Worm (Caenorhabditis elegans): Measurements from ENCODE around the gene bbs-4.

Gene bbs-4

DNA sequence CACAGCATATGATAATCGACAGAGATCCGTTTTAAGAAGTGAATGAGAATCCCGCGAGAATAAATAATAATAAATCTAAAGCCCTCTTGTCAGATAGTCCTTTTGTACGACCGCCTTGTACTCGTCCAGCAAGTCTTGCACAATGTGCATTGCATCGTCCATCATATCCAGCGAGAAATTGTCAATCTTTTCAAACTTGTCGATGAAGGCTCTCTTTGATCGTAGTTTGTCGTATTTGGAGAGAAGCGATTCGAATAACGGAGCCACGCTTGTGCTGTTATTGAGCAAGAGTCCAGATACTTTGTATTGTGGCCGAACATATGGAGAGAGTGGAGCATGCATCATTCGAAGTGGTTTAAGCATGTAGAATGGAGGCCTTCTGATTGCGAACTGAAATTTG, 14.6 kb upstream of the bbs-4 start (continued):
- TF ChIP-seq T26A8.4 (GFP tag; IDR thresholded peaks at IDR 0.05) (0 out of 2 replicates have a peak, but pooled peaks have one; percentile 32), mxl-2 (GFP tag; conservative IDR thresholded peaks at IDR 0.05) (no peak), nhr-76 (tag; optimal IDR thresholded peaks at IDR 0.05) (no peak), aly-2 (tag; optimal IDR thresholded peaks at IDR 0.05) (no peak), tag-97 (GFP tag; IDR thresholded peaks at IDR 0.05) (no peak), zfp-2 (tag; optimal IDR thresholded peaks at IDR 0.05) (no peak), daf-16 (GFP tag; optimal IDR thresholded peaks at IDR 0.05) (no peak), daf-16 (tag; optimal IDR thresholded peaks at IDR 0.05) (no peak), mdl-1 (tag; optimal IDR thresholded peaks at IDR 0.05) (no peak), hif-1 (tag; optimal IDR thresholded peaks at IDR 0.05) (no peak), Y105C5A.15 (GFP tag; IDR thresholded peaks at IDR 0.05) (no peak), duxl-1 (tag; optimal IDR thresholded peaks at IDR 0.05; ENCODE audit: poor library complexity) (peak; percentile 58), lim-7 (GFP tag; IDR thresholded peaks at IDR 0.05) (no peak), daf-19 (GFP tag; conservative IDR thresholded peaks at IDR 0.05) (no peak)

DNA sequence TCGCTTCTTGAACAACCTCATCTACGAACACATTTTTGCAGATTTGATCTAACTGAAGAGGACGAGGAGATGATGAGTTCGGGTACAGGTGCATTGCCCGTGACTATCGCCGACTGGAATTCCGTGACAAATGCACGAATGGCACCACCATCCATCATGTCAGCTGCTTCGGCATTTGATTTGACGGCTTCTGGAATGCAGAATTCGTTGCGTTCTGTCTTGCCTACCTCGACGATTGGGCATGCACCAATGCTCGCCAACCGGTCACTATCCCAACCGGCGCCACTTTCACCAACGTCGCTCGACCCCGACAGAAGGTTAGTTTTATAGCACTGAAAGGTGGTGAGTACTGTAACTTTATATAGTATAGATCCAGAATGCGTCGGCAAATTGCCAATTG, 11.5 kb upstream of the bbs-4 start:
- TF ChIP-seq set-16 (GFP tag; IDR thresholded peaks at IDR 0.05) (peak; percentile 45), aha-1 (tag) (peak; percentile 75), nhr-76 (tag; optimal IDR thresholded peaks at IDR 0.05) (no peak), dmd-8 (GFP tag; IDR thresholded peaks at IDR 0.05) (0 out of 2 replicates have a peak, but pooled peaks have one; percentile 22), unc-62 (GFP tag; optimal IDR thresholded peaks at IDR 0.05 in 1 of 2) (peak in 1 of 2 experiments; percentile 33), unc-62 (tag; optimal IDR thresholded peaks at IDR 0.05) (no peak)

DNA sequence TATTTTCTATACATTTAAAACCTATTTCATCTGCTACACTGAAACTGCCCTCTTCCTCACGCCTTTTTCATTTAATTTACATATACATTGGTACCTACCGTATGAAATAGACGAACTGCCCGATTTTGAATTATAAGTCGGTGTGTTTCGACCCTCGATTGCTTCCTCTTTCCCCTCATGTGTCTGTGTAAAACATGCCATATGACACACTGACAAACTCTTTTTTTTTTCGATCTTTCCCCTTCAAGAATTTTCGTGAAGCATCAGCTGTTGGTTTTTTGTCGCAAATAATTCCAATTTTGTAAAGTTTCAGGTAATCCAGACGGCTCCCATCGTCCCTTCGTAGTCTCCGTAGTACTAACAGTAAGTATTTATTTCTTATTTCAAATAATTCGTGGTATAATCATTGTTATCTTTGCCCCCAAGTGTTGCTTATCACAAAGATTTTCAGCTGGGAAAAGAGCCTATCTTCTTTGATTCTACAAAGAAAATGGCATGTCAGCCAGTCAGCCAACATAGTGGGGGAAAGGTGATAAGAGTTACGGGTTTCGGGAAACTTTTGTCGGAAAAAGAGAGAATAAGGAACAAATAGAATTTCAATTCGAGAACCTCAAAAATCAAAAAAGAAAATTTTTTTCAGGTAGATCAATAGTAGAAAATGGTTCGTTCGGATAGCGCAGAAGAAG, 10.0 kb upstream of the bbs-4 start:
- TF ChIP-seq dve-1 (tag; optimal IDR thresholded peaks at IDR 0.05; ENCODE audit: insufficient read depth) = peak; percentile 57
- TF ChIP-seq nhr-28 (tag; optimal IDR thresholded peaks at IDR 0.05) = peak; percentile 77
- TF ChIP-seq hlh-30 (tag; optimal IDR thresholded peaks at IDR 0.05; ENCODE audit: insufficient read depth) = peak; percentile 55
- peak in 1 of 2 experiments; percentile 28 for TF ChIP-seq lsy-2 (tag; optimal IDR thresholded peaks at IDR 0.05)
- TF ChIP-seq mep-1 (tag; optimal IDR thresholded peaks at IDR 0.05) = peak; percentile 5
- TF ChIP-seq dmd-6 (GFP tag; IDR thresholded peaks at IDR 0.05) = peak; percentile 53
- TF ChIP-seq daf-16 (GFP tag; optimal IDR thresholded peaks at IDR 0.05) = no peak
- peak; percentile 84 for TF ChIP-seq daf-16 (tag; optimal IDR thresholded peaks at IDR 0.05)
- TF ChIP-seq pqm-1 (tag; optimal IDR thresholded peaks at IDR 0.05) = peak; percentile 87
- peak; percentile 11 for TF ChIP-seq mes-2 (tag; optimal IDR thresholded peaks at IDR 0.05; ENCODE audit: poor library complexity, severe bottlenecking)
- TF ChIP-seq mdl-1 (tag; optimal IDR thresholded peaks at IDR 0.05) = no peak
- peak; percentile 42 for TF ChIP-seq nhr-77 (tag; optimal IDR thresholded peaks at IDR 0.05)
- no peak for TF ChIP-seq T26A8.4 (GFP tag; IDR thresholded peaks at IDR 0.05)
- no peak for TF ChIP-seq saeg-2 (GFP tag; IDR thresholded peaks at IDR 0.05)

DNA sequence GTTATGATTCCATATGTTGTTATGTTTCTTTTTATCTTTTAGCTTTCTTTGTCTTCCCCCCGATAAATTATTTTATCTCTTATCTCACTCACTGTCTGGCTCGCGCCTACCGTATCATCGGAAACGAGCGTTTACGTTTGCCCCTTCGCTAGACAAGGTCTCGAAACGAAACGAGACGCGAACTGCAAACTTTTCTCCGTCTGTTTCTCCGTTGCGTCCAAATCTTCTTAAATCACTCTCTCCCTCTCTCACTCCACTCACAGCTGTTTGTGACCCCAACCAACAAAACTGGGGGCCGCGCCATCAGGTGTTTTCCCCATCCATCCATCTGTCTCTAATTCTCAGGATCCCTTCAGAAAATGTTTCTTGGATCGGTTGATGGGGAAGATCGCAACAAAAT, 8.2 kb upstream of the bbs-4 start:
- TF ChIP-seq ceh-62 (tag; optimal IDR thresholded peaks at IDR 0.05) (no peak), hlh-30 (tag; optimal IDR thresholded peaks at IDR 0.05; ENCODE audit: insufficient read depth) (peak; percentile 51), lsy-2 (tag; optimal IDR thresholded peaks at IDR 0.05) (peak in 1 of 2 experiments; percentile 30), dmd-6 (GFP tag; IDR thresholded peaks at IDR 0.05) (peak; percentile 26), lin-39 (tag; optimal IDR thresholded peaks at IDR 0.05) (no peak), dve-1 (tag; optimal IDR thresholded peaks at IDR 0.05; ENCODE audit: insufficient read depth) (peak; percentile 16), nhr-11 (tag; optimal IDR thresholded peaks at IDR 0.05) (peak; percentile 49), lin-1 (GFP tag; IDR thresholded peaks at IDR 0.05) (0 out of 2 replicates have a peak, but pooled peaks have one; percentile 18), ctbp-1 (GFP tag; IDR thresholded peaks at IDR 0.05) (0 out of 2 replicates have a peak, but pooled peaks have one; percentile 20), zag-1 (tag; optimal IDR thresholded peaks at IDR 0.05) (no peak), daf-16 (GFP tag; optimal IDR thresholded peaks at IDR 0.05) (peak in 1 of 2 experiments; percentile 77), daf-16 (tag; optimal IDR thresholded peaks at IDR 0.05) (peak; percentile 15), nhr-28 (tag; optimal IDR thresholded peaks at IDR 0.05) (peak; percentile 6), aha-1 (tag) (peak; percentile 95), attf-4 (tag; optimal IDR thresholded peaks at IDR 0.05) (no peak), mes-2 (tag; optimal IDR thresholded peaks at IDR 0.05; ENCODE audit: poor library complexity, severe bottlenecking) (peak; percentile 15), mdl-1 (tag; optimal IDR thresholded peaks at IDR 0.05) (peak in 1 of 2 experiments; percentile 10), zfp-3 (GFP tag; conservative IDR thresholded peaks at IDR 0.05) (no peak), mxl-3 (GFP tag; optimal IDR thresholded peaks at IDR 0.05) (peak; percentile 59)

All from whole organism, L4 larva.